Worm (Caenorhabditis elegans): ENCODE data around the gene tsp-12.

The tsp-12 gene

ce11 chrIV:10144487-10144886, 5.9 kb downstream of the tsp-12 start:
- TF ChIP-seq daf-16 (GFP tag; optimal IDR thresholded peaks at IDR 0.05) (no peak), daf-16 (tag; optimal IDR thresholded peaks at IDR 0.05) (peak; percentile 46), Y105C5A.15 (GFP tag; IDR thresholded peaks at IDR 0.05) (no peak), ztf-11 (tag; optimal IDR thresholded peaks at IDR 0.05) (no peak), nhr-10 (tag; optimal IDR thresholded peaks at IDR 0.05) (no peak), T26A8.4 (GFP tag; IDR thresholded peaks at IDR 0.05) (no peak), dmd-9 (GFP tag; IDR thresholded peaks at IDR 0.05) (no peak), skn-1 (tag; optimal IDR thresholded peaks at IDR 0.05) (no peak)

ce11 chrIV:10143640-10144039, 6.8 kb downstream of the tsp-12 start, which contains the start of gene msp-38:
msp-38 (minus strand) TSS chrIV:10143740.
- TF ChIP-seq dmd-8 (GFP tag; IDR thresholded peaks at IDR 0.05), result no peak
- TF ChIP-seq zfp-3 (GFP tag; conservative IDR thresholded peaks at IDR 0.05), result no peak
- TF ChIP-seq tra-1 (GFP tag; IDR thresholded peaks at IDR 0.05), result no peak
- TF ChIP-seq dpl-1 (GFP tag; optimal IDR thresholded peaks at IDR 0.05), result no peak
- TF ChIP-seq fos-1 (tag; optimal IDR thresholded peaks at IDR 0.05), result no peak

ce11 chrIV:10141930-10142505, 8.4 kb downstream of the tsp-12 start, which contains the start of the genes gst-2, gst-4 and dhs-12:
gst-2 (minus strand) TSS chrIV:10142061.
gst-4 (plus strand) TSS chrIV:10142225.
dhs-12 (plus strand) TSS chrIV:10142455.
- TF ChIP-seq daf-16 (GFP tag; optimal IDR thresholded peaks at IDR 0.05) (no peak), daf-16 (tag; optimal IDR thresholded peaks at IDR 0.05) (peak; percentile 59), nhr-11 (tag; optimal IDR thresholded peaks at IDR 0.05) (no peak), dve-1 (tag; optimal IDR thresholded peaks at IDR 0.05; ENCODE audit: insufficient read depth) (peak; percentile 9)

ce11 chrIV:10140143-10140542, 10.3 kb downstream of the tsp-12 start, which contains the start of gene gst-3:
gst-3 (minus strand) TSS chrIV:10140243.
- no peak for TF ChIP-seq nhr-28 (tag; optimal IDR thresholded peaks at IDR 0.05)
- TF ChIP-seq mdt-29 (GFP tag; IDR thresholded peaks at IDR 0.05), result no peak
- no peak for TF ChIP-seq ama-1 (optimal IDR thresholded peaks at IDR 0.05)
- peak in 1 of 2 experiments; percentile 23 for TF ChIP-seq unc-62 (GFP tag; optimal IDR thresholded peaks at IDR 0.05 in 1 of 2)
- TF ChIP-seq unc-62 (tag; optimal IDR thresholded peaks at IDR 0.05), result no peak
- TF ChIP-seq nhr-10 (tag; optimal IDR thresholded peaks at IDR 0.05), result no peak
- no peak for TF ChIP-seq hmg-1.1 (GFP tag; IDR thresholded peaks at IDR 0.05)

ce11 chrIV:10137804-10138203, 12.6 kb downstream of the tsp-12 start, which contains the start of gene K08F4.12:
K08F4.12 (plus strand) TSS chrIV:10138104.
- no peak for TF ChIP-seq ceh-82 (tag; optimal IDR thresholded peaks at IDR 0.05)
- TF ChIP-seq duxl-1 (tag; optimal IDR thresholded peaks at IDR 0.05; ENCODE audit: poor library complexity), result no peak
- no peak for TF ChIP-seq nhr-11 (tag; optimal IDR thresholded peaks at IDR 0.05)
- no peak for TF ChIP-seq daf-8 (GFP tag; IDR thresholded peaks at IDR 0.05)
- no peak for TF ChIP-seq dmd-8 (GFP tag; IDR thresholded peaks at IDR 0.05)
- no peak for TF ChIP-seq madf-9 (GFP tag; conservative IDR thresholded peaks at IDR 0.05)
- no peak for TF ChIP-seq T26A8.4 (GFP tag; IDR thresholded peaks at IDR 0.05)
- no peak for TF ChIP-seq daf-16 (GFP tag; optimal IDR thresholded peaks at IDR 0.05)
- TF ChIP-seq daf-16 (tag; optimal IDR thresholded peaks at IDR 0.05), result no peak

- no peak for TF ChIP-seq saeg-2 (GFP tag; IDR thresholded peaks at IDR 0.05)
- TF ChIP-seq ama-1 (optimal IDR thresholded peaks at IDR 0.05), result no peak
- TF ChIP-seq dpl-1 (GFP tag; optimal IDR thresholded peaks at IDR 0.05), result no peak
- no peak for TF ChIP-seq ZK337.2 (GFP tag; IDR thresholded peaks at IDR 0.05)
- TF ChIP-seq daf-8 (GFP tag; IDR thresholded peaks at IDR 0.05), result no peak
- no peak for TF ChIP-seq nhr-6 (tag; optimal IDR thresholded peaks at IDR 0.05)
Observed at ce11 chrIV:10135817-10136216, 14.6 kb downstream of the tsp-12 start, which contains the start of gene K08F4.5. K08F4.5 (minus strand) TSS chrIV:10135917.

ce11 chrIV:10129957-10130356, 20.4 kb downstream of the tsp-12 start, which contains the start of gene glt-3:
glt-3 (plus strand) TSS chrIV:10130257.
- TF ChIP-seq hif-1 (tag; optimal IDR thresholded peaks at IDR 0.05), result no peak
- no peak for TF ChIP-seq ceh-32 (tag; optimal IDR thresholded peaks at IDR 0.05; ENCODE audit: poor library complexity)
- TF ChIP-seq tag-97 (GFP tag; IDR thresholded peaks at IDR 0.05), result no peak
- TF ChIP-seq F44E2.7 (GFP tag; IDR thresholded peaks at IDR 0.05), result no peak
- TF ChIP-seq ZK337.2 (GFP tag; IDR thresholded peaks at IDR 0.05), result no peak
- TF ChIP-seq nhr-10 (tag; optimal IDR thresholded peaks at IDR 0.05), result no peak
- TF ChIP-seq nhr-28 (tag; optimal IDR thresholded peaks at IDR 0.05), result no peak
- TF ChIP-seq zip-2 (tag; optimal IDR thresholded peaks at IDR 0.05), result no peak
- no peak for TF ChIP-seq F49E8.2 (tag; optimal IDR thresholded peaks at IDR 0.05; ENCODE audit: borderline replicate concordance)
- TF ChIP-seq lir-3 (tag; optimal IDR thresholded peaks at IDR 0.05), result no peak
